Fruit fly (Drosophila melanogaster): ENCODE results near the gene Gba1b.
A peak's percentile ranks its signal among the peaks of the same experiment; 100 is the strongest.

Gene Gba1b

dm6 chr3R:23722680-23723372 is 18.2 kb downstream of the Gba1b start, which contains the start of gene CG10365 (continued):
- peak; percentile 45 for TF ChIP-seq CG16815 (GFP tag; optimal IDR thresholded peaks at IDR 0.05)
- peak; percentile 72 for TF ChIP-seq CG17612 (GFP tag; IDR thresholded peaks at IDR 0.05)
- TF ChIP-seq so (GFP tag; IDR thresholded peaks at IDR 0.05): peak; percentile 79
- TF ChIP-seq Blimp-1 (GFP tag; optimal IDR thresholded peaks at IDR 0.05): peak; percentile 85
- TF ChIP-seq dysf (GFP tag; IDR thresholded peaks at IDR 0.05): peak; percentile 89
- TF ChIP-seq CG34422 (GFP tag; IDR thresholded peaks at IDR 0.05): peak; percentile 76
- TF ChIP-seq Nf-YB (GFP tag; optimal IDR thresholded peaks at IDR 0.05): peak; percentile 77
- TF ChIP-seq Kr (GFP tag; optimal IDR thresholded peaks at IDR 0.05): no peak
- TF ChIP-seq esg (GFP tag; conservative IDR thresholded peaks at IDR 0.05): peak; percentile 86
- TF ChIP-seq CG4617 (GFP tag; optimal IDR thresholded peaks at IDR 0.05; ENCODE audit: borderline replicate concordance): peak; percentile 3
- peak; percentile 40 for TF ChIP-seq Deaf1 (tag; optimal IDR thresholded peaks at IDR 0.05)
- TF ChIP-seq Dp (GFP tag; optimal IDR thresholded peaks at IDR 0.05): no peak
- no peak for TF ChIP-seq knrl (GFP tag; IDR thresholded peaks at IDR 0.05; ENCODE audit: partially characterized antibody)
- no peak for TF ChIP-seq CG13287 (GFP tag; IDR thresholded peaks at IDR 0.05; ENCODE audit: partially characterized antibody)
- no peak for TF ChIP-seq Dip2 (GFP tag; IDR thresholded peaks at IDR 0.05)
- TF ChIP-seq Atf3 (GFP tag; optimal IDR thresholded peaks at IDR 0.05): no peak
- TF ChIP-seq Ptx1 (GFP tag; IDR thresholded peaks at IDR 0.05): peak; percentile 92
- TF ChIP-seq CG8388 (GFP tag; optimal IDR thresholded peaks at IDR 0.05): peak; percentile 90
- TF ChIP-seq chm (GFP tag; IDR thresholded peaks at IDR 0.05): no peak; the same call in 1 of the 2 replicates
- TF ChIP-seq Sox100B (GFP tag; optimal IDR thresholded peaks at IDR 0.05): peak; percentile 93
- TF ChIP-seq wek (GFP tag; optimal IDR thresholded peaks at IDR 0.05): no peak
- TF ChIP-seq CG30431 (GFP tag; optimal IDR thresholded peaks at IDR 0.05): no peak
- no peak for TF ChIP-seq Side (GFP tag; optimal IDR thresholded peaks at IDR 0.05)
- TF ChIP-seq Dref (GFP tag; IDR thresholded peaks at IDR 0.05): no peak
- peak; percentile 94 for TF ChIP-seq Atf6 (GFP tag; IDR thresholded peaks at IDR 0.05)
- no peak for TF ChIP-seq dan (GFP tag; IDR thresholded peaks at IDR 0.05)
- TF ChIP-seq Dad (GFP tag; optimal IDR thresholded peaks at IDR 0.05): no peak
- TF ChIP-seq dmrt99B (tag; optimal IDR thresholded peaks at IDR 0.05): peak; percentile 95
- peak; percentile 72 for TF ChIP-seq CG11456 (GFP tag; IDR thresholded peaks at IDR 0.05)
- peak; percentile 93 for TF ChIP-seq Sox102F (GFP tag; optimal IDR thresholded peaks at IDR 0.05)
- peak; percentile 58 for TF ChIP-seq CG4328 (GFP tag; optimal IDR thresholded peaks at IDR 0.05)
- TF ChIP-seq CG8281 (tag; optimal IDR thresholded peaks at IDR 0.05): peak; percentile 64
- peak; percentile 67 for TF ChIP-seq Oaz (GFP tag; IDR thresholded peaks at IDR 0.05)
- peak; percentile 24; the same call in 1 of the 2 replicates for TF ChIP-seq peb (GFP tag; IDR thresholded peaks at IDR 0.05)
- TF ChIP-seq C15 (GFP tag; IDR thresholded peaks at IDR 0.05): peak; percentile 62; the same call in 2 of the 3 replicates
- TF ChIP-seq CG10565 (GFP tag; optimal IDR thresholded peaks at IDR 0.05): no peak
- TF ChIP-seq Optix (GFP tag; IDR thresholded peaks at IDR 0.05): no peak
- TF ChIP-seq CG13123 (GFP tag; optimal IDR thresholded peaks at IDR 0.05): peak; percentile 78
- TF ChIP-seq CG7786 (GFP tag; optimal IDR thresholded peaks at IDR 0.05): no peak
- no peak for TF ChIP-seq CG7928 (GFP tag; optimal IDR thresholded peaks at IDR 0.05)
- TF ChIP-seq CG14860 (GFP tag; IDR thresholded peaks at IDR 0.05; ENCODE audit: partially characterized antibody): no peak
- no peak for TF ChIP-seq NC2α (GFP tag; optimal IDR thresholded peaks at IDR 0.05)
- TF ChIP-seq CG4820 (GFP tag; optimal IDR thresholded peaks at IDR 0.05): peak; percentile 49
- TF ChIP-seq NC2β (GFP tag; optimal IDR thresholded peaks at IDR 0.05): no peak
- peak; percentile 34 for TF ChIP-seq trh (GFP tag; optimal IDR thresholded peaks at IDR 0.05)
- peak; percentile 92 for TF ChIP-seq tgo (GFP tag; IDR thresholded peaks at IDR 0.05)
- peak; percentile 85 for TF ChIP-seq CG17328 (GFP tag; IDR thresholded peaks at IDR 0.05)
- peak; percentile 93 for TF ChIP-seq CoRest (tag; optimal IDR thresholded peaks at IDR 0.05)
- TF ChIP-seq CG4282 (GFP tag; optimal IDR thresholded peaks at IDR 0.05): no peak
- TF ChIP-seq gcm (GFP tag; optimal IDR thresholded peaks at IDR 0.05): peak; percentile 91
